In the genomic region with DNA sequence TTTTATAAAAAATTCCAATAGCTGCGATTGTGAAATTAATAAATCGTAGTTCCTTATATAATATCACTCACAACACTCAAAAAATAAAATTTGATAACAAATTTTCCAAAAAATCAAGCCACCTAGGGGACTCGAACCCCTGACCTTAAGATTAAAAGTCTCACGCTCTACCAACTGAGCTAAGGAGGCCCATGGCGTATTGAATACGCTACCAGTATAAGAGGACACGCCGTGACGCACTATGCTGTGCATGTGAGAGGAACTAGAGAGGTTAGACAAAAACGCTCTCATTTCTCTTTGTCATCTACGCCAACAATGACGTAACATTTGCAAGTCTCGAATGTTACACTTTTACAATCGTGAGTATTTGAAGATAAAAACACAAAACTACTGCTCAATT, we compare ENCODE assay signal across 2 worm cellular contexts.
TF ChIP-seq lines count a peak whose summit lies in the region.

No protein-coding gene starts in this region.

TF ChIP-seq in whole organism, L1 larva, 84 proteins besides CTCF, POLR2A, EP300 and RAD21 (continued from another document):
- peak; percentile 91 for TF ChIP-seq lin-14 (GFP tag; optimal IDR thresholded peaks at IDR 0.05; lab: Kevin White, UChicago)
- TF ChIP-seq lin-39 (tag; optimal IDR thresholded peaks at IDR 0.05; lab: Kevin White, UChicago): peak; percentile 50
- peak in 1 of 2 experiments; percentile 90 for TF ChIP-seq mdl-1 (tag; optimal IDR thresholded peaks at IDR 0.05; lab: Kevin White, UChicago)
- peak; percentile 66 for TF ChIP-seq ceh-88 (GFP tag; IDR thresholded peaks at IDR 0.05; lab: Robert Waterston, UW)
- TF ChIP-seq F16B12.6 (tag; optimal IDR thresholded peaks at IDR 0.05; lab: Kevin White, UChicago): peak; percentile 4
- TF ChIP-seq hlh-17 (GFP tag; optimal IDR thresholded peaks at IDR 0.05; lab: Kevin White, UChicago; ENCODE audit: borderline replicate concordance): no peak
- peak; percentile 44 for TF ChIP-seq nhr-11 (tag; optimal IDR thresholded peaks at IDR 0.05; lab: Kevin White, UChicago)
- TF ChIP-seq mab-9 (GFP tag; IDR thresholded peaks at IDR 0.05; lab: Robert Waterston, UW): 0 out of 2 replicates have a peak, but pooled peaks have one; percentile 44
- peak; percentile 91 for TF ChIP-seq C16A3.4 (tag; optimal IDR thresholded peaks at IDR 0.05; lab: Kevin White, UChicago)
- peak; percentile 83 for TF ChIP-seq ceh-8 (GFP tag; optimal IDR thresholded peaks at IDR 0.05; lab: Kevin White, UChicago)
- TF ChIP-seq zip-4 (GFP tag; optimal IDR thresholded peaks at IDR 0.05; lab: Kevin White, UChicago): peak; percentile 55
- peak; percentile 89 for TF ChIP-seq tbx-2 (tag; optimal IDR thresholded peaks at IDR 0.05; lab: Kevin White, UChicago)
- TF ChIP-seq fkh-8 (tag; optimal IDR thresholded peaks at IDR 0.05; lab: Kevin White, UChicago): peak; percentile 82
- TF ChIP-seq ets-5 (GFP tag; IDR thresholded peaks at IDR 0.05; lab: Robert Waterston, UW): no peak
- peak; percentile 66 for TF ChIP-seq pax-3 (tag; optimal IDR thresholded peaks at IDR 0.05; lab: Kevin White, UChicago)
- peak; percentile 78 for TF ChIP-seq ama-1 (optimal IDR thresholded peaks at IDR 0.05; lab: Kevin White, UChicago)
- peak; percentile 39 for TF ChIP-seq blmp-1 (tag; optimal IDR thresholded peaks at IDR 0.05; lab: Kevin White, UChicago)
- TF ChIP-seq nhr-237 (tag; optimal IDR thresholded peaks at IDR 0.05; lab: Kevin White, UChicago): peak; percentile 42
- no peak for TF ChIP-seq lin-15B (tag; optimal IDR thresholded peaks at IDR 0.05; lab: Kevin White, UChicago)
- no peak for TF ChIP-seq nhr-76 (tag; optimal IDR thresholded peaks at IDR 0.05; lab: Kevin White, UChicago)
- TF ChIP-seq aly-2 (tag; optimal IDR thresholded peaks at IDR 0.05; lab: Kevin White, UChicago): peak; percentile 82
- no peak for TF ChIP-seq alr-1 (tag; optimal IDR thresholded peaks at IDR 0.05; lab: Kevin White, UChicago; ENCODE audit: borderline replicate concordance)
- TF ChIP-seq C34B4.2 (tag; optimal IDR thresholded peaks at IDR 0.05; lab: Kevin White, UChicago): no peak
- no peak for TF ChIP-seq sptf-1 (tag; optimal IDR thresholded peaks at IDR 0.05; lab: Kevin White, UChicago)
- no peak for TF ChIP-seq ces-1 (GFP tag; optimal IDR thresholded peaks at IDR 0.05; lab: Kevin White, UChicago)
- no peak for TF ChIP-seq mef-2 (tag; optimal IDR thresholded peaks at IDR 0.05; lab: Kevin White, UChicago)
- TF ChIP-seq nhr-85 (tag; lab: Kevin White, UChicago): peak; percentile 78

TF ChIP-seq in whole organism, young adult, 124 proteins besides CTCF, POLR2A, EP300 and RAD21 (continued from another document):
- TF ChIP-seq pbrm-1 (GFP tag; IDR thresholded peaks at IDR 0.05; lab: Robert Waterston, UW): peak; percentile 94
- TF ChIP-seq F39B2.1 (GFP tag; IDR thresholded peaks at IDR 0.05; lab: Robert Waterston, UW): peak; percentile 62; the same call in 1 of the 2 replicates
- TF ChIP-seq bed-1 (GFP tag; IDR thresholded peaks at IDR 0.05; lab: Robert Waterston, UW): 0 out of 2 replicates have a peak, but pooled peaks have one; percentile 53
- no peak; the same call in none of the 2 replicates for TF ChIP-seq mcd-1 (GFP tag; IDR thresholded peaks at IDR 0.05; lab: Robert Waterston, UW)
- peak; percentile 88 for TF ChIP-seq chd-7 (tag; optimal IDR thresholded peaks at IDR 0.05; lab: Kevin White, UChicago)
- TF ChIP-seq ceh-58 (GFP tag; IDR thresholded peaks at IDR 0.05; lab: Robert Waterston, UW): peak; percentile 94; the same call in 1 of the 2 replicates
- TF ChIP-seq lsl-1 (GFP tag; optimal IDR thresholded peaks at IDR 0.05; lab: Kevin White, UChicago): peak; percentile 41
- 0 out of 2 replicates have a peak, but pooled peaks have one; percentile 49 for TF ChIP-seq hlh-26 (GFP tag; conservative IDR thresholded peaks at IDR 0.05; lab: Robert Waterston, UW)
- TF ChIP-seq Y53F4B.3 (GFP tag; IDR thresholded peaks at IDR 0.05; lab: Robert Waterston, UW): peak; percentile 66; the same call in 1 of the 2 replicates
- TF ChIP-seq dpff-1 (tag; optimal IDR thresholded peaks at IDR 0.05; lab: Kevin White, UChicago): no peak
- TF ChIP-seq T26A5.8 (tag; optimal IDR thresholded peaks at IDR 0.05; lab: Kevin White, UChicago): peak; percentile 87
- no peak for TF ChIP-seq nfya-2 (GFP tag; IDR thresholded peaks at IDR 0.05; lab: Robert Waterston, UW)
- peak; percentile 82; the same call in 1 of the 2 replicates for TF ChIP-seq ztf-6 (GFP tag; IDR thresholded peaks at IDR 0.05; lab: Robert Waterston, UW)
- peak; percentile 65 for TF ChIP-seq ccch-3 (GFP tag; optimal IDR thresholded peaks at IDR 0.05; lab: Kevin White, UChicago)
- TF ChIP-seq mxl-1 (tag; optimal IDR thresholded peaks at IDR 0.05; lab: Kevin White, UChicago): peak; percentile 96
- peak; percentile 79 for TF ChIP-seq Y53G8AR.9 (GFP tag; conservative IDR thresholded peaks at IDR 0.05; lab: Robert Waterston, UW)
- no peak for TF ChIP-seq F33H1.4 (GFP tag; IDR thresholded peaks at IDR 0.05; lab: Robert Waterston, UW)
- TF ChIP-seq F52B5.7 (tag; optimal IDR thresholded peaks at IDR 0.05; lab: Kevin White, UChicago): peak; percentile 95
- peak; percentile 77 for TF ChIP-seq bed-2 (GFP tag; IDR thresholded peaks at IDR 0.05; lab: Robert Waterston, UW)
- peak; percentile 38 for TF ChIP-seq F57A8.1 (GFP tag; optimal IDR thresholded peaks at IDR 0.05; lab: Kevin White, UChicago)
- TF ChIP-seq madf-3 (GFP tag; IDR thresholded peaks at IDR 0.05; lab: Robert Waterston, UW): peak; percentile 78; the same call in 1 of the 2 replicates
- TF ChIP-seq F49E8.2 (tag; optimal IDR thresholded peaks at IDR 0.05; lab: Kevin White, UChicago; ENCODE audit: insufficient read depth): peak; percentile 30
- no peak for TF ChIP-seq nhr-120 (GFP tag; IDR thresholded peaks at IDR 0.05; lab: Robert Waterston, UW)
- TF ChIP-seq snpc-4 (GFP tag; optimal IDR thresholded peaks at IDR 0.05; lab: Kevin White, UChicago): peak; percentile 84
- TF ChIP-seq snpc-4 (tag; optimal IDR thresholded peaks at IDR 0.05; lab: Kevin White, UChicago): peak; percentile 66 to 88 (median 84)
- no peak; the same call in 1 of the 2 replicates for TF ChIP-seq C17E4.6 (GFP tag; IDR thresholded peaks at IDR 0.05; lab: Robert Waterston, UW)
- peak; percentile 85 for TF ChIP-seq ceh-79 (tag; optimal IDR thresholded peaks at IDR 0.05; lab: Kevin White, UChicago)
- peak; percentile 88 for TF ChIP-seq zim-3 (tag; optimal IDR thresholded peaks at IDR 0.05; lab: Kevin White, UChicago)
- TF ChIP-seq attf-6 (GFP tag; IDR thresholded peaks at IDR 0.05; lab: Robert Waterston, UW): peak; percentile 69; the same call in 1 of the 2 replicates
- TF ChIP-seq cebp-2 (GFP tag; IDR thresholded peaks at IDR 0.05; lab: Robert Waterston, UW): peak; percentile 92
- TF ChIP-seq hrde-1 (tag; optimal IDR thresholded peaks at IDR 0.05; lab: Kevin White, UChicago; ENCODE audit: borderline replicate concordance): peak; percentile 60
- TF ChIP-seq ztf-3 (GFP tag; optimal IDR thresholded peaks at IDR 0.05; lab: Kevin White, UChicago): peak; percentile 61
- peak; percentile 82 for TF ChIP-seq ceh-100 (GFP tag; IDR thresholded peaks at IDR 0.05; lab: Robert Waterston, UW)
- peak; percentile 76 for TF ChIP-seq hlh-12 (tag; optimal IDR thresholded peaks at IDR 0.05; lab: Kevin White, UChicago)
- TF ChIP-seq fkh-3 (tag; optimal IDR thresholded peaks at IDR 0.05; lab: Kevin White, UChicago): peak; percentile 77
